Worm (Caenorhabditis elegans) whole organism, L4 larva: ENCODE measurements around the gene F14D2.8.

Experiments
- F49E8.2 ChIP-seq: sonication (generic microtip); optimal IDR thresholded peaks from 2 replicates; lab custom pipeline; 2016; ENCODE audit warnings: missing compliant biosample characterization, mild to moderate bottlenecking, missing genetic modification characterization, borderline replicate concordance
- T20F7.1 ChIP-seq: fragments of 200-800 bp; sonication (Bioruptor generic); optimal IDR thresholded peaks from 2 replicates; lab custom pipeline; 2018; ENCODE audit warnings: mild to moderate bottlenecking, missing genetic modification characterization, missing compliant biosample characterization
- Y75B8A.6 ChIP-seq: fragments of 200-800 bp; sonication (Bioruptor generic); IDR thresholded peaks from 2 replicates; pipeline ENCODE4 v1.3.6; 2022; ENCODE audit warnings: missing genetic modification reagents, missing genetic modification characterization, missing compliant biosample characterization
- ama-1 ChIP-seq: fragments of 150-350 bp; optimal IDR thresholded peaks from 2 replicates; lab custom pipeline; 2014; ENCODE audit warnings: inconsistent platforms, mixed read lengths
- ceh-28 ChIP-seq: fragments of 150-350 bp; optimal IDR thresholded peaks from 2 replicates; lab custom pipeline; 2014; ENCODE audit warnings: missing biosample characterization, missing genetic modification reagents, missing genetic modification characterization
- daf-12 ChIP-seq: fragments of 150-350 bp; optimal IDR thresholded peaks from 2 replicates; lab custom pipeline; 2014; ENCODE audit warnings: missing biosample characterization, missing genetic modification reagents, missing genetic modification characterization
- fkh-10 ChIP-seq: fragments of 150-350 bp; optimal IDR thresholded peaks from 2 replicates; lab custom pipeline; 2014; ENCODE audit warnings: missing biosample characterization, missing genetic modification reagents, missing genetic modification characterization
- fos-1 ChIP-seq: fragments of 150-350 bp; optimal IDR thresholded peaks from 2 replicates; lab custom pipeline; 2014; ENCODE audit warnings: missing biosample characterization, missing genetic modification characterization
- lir-3 ChIP-seq: sonication (generic microtip); optimal IDR thresholded peaks from 2 replicates; lab custom pipeline; 2016; ENCODE audit warnings: mild to moderate bottlenecking, missing genetic modification characterization, missing compliant biosample characterization
- mxl-2 ChIP-seq: fragments of 200-800 bp; sonication (Bioruptor generic); conservative IDR thresholded peaks from 2 replicates; pipeline ENCODE4 v1.3.6; 2022; ENCODE audit warnings: missing genetic modification reagents, missing genetic modification characterization, missing compliant biosample characterization
- nhr-11 ChIP-seq: fragments of 150-350 bp; optimal IDR thresholded peaks from 2 replicates; lab custom pipeline; 2014; ENCODE audit warnings: missing biosample characterization, missing genetic modification characterization
- nhr-76 ChIP-seq: fragments of 150-350 bp; optimal IDR thresholded peaks from 2 replicates; lab custom pipeline; 2014; ENCODE audit warnings: missing biosample characterization, missing genetic modification characterization

- no peak for TF ChIP-seq nhr-11 (tag; lab: Kevin White, UChicago)
- no peak for TF ChIP-seq daf-12 (tag; lab: Kevin White, UChicago)
- no peak for TF ChIP-seq Y75B8A.6 (GFP tag; lab: Robert Waterston, UW)
- TF ChIP-seq fos-1 (tag; lab: Kevin White, UChicago): no peak
- no peak for TF ChIP-seq nhr-76 (tag; lab: Kevin White, UChicago)
- no peak for TF ChIP-seq T20F7.1 (GFP tag; lab: Kevin White, UChicago)
- no peak for TF ChIP-seq fkh-10 (GFP tag; lab: Kevin White, UChicago)
- TF ChIP-seq ama-1: no peak
- no peak for TF ChIP-seq lir-3 (tag; lab: Kevin White, UChicago)
- TF ChIP-seq F49E8.2 (tag; lab: Kevin White, UChicago): no peak
- TF ChIP-seq ceh-28 (tag; lab: Kevin White, UChicago): no peak
- no peak for TF ChIP-seq mxl-2 (GFP tag; lab: Robert Waterston, UW)
Observed at ce11 chrII:3368097-3368496, 18.4 kb upstream of the F14D2.8 start, which contains the start of gene Y49F6C.7.
